Fruit fly (Drosophila melanogaster) whole organism: ENCODE measurements around the gene rdx.

ENCODE experiments used
- CG8478 ChIP-seq: fragments of >200 bp; optimal IDR thresholded peaks from 2 replicates; lab custom pipeline; 2018; ENCODE audit warnings: inconsistent platforms
- Dll ChIP-seq: fragments of >200 bp; optimal IDR thresholded peaks from 2 replicates; lab custom pipeline; 2017
- pan ChIP-seq: fragments of >200 bp; optimal IDR thresholded peaks from 2 replicates; lab custom pipeline; 2017
- psq ChIP-seq: fragments of >200 bp; optimal IDR thresholded peaks from 2 replicates; lab custom pipeline; 2017

- no peak for TF ChIP-seq Dll
- no peak for TF ChIP-seq psq
- no peak for TF ChIP-seq CG8478 (lab: Kevin White, UChicago)
- TF ChIP-seq pan (lab: Kevin White, UChicago): no peak
These were observed 13.4 kb downstream of the rdx start for dm6 chr3R:14018430-14018786.
